Comparison of ENCODE assay signal across 3 worm cellular contexts in the genomic region with DNA sequence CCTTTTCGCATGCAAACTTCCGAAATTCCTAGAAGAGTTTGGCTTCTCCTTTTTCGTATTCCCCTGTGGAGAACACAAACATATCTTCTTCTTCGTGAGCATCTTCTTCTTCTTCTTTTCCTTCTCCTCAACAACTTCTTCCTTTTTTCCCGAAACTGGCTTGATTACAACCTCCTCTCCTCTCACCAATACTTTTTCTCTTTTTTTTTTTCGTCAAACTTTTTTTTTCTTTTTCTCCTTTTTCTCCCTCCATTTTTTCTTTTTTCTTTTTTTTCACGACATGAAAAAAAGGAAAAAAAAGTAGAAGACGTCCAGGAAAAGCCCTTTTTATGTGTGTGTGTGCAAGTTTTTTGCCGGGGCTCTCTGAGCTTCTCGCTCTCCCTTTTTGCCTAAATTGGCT.
TF ChIP-seq lines count a peak whose summit lies in the region.

No protein-coding gene starts in this region.

TF ChIP-seq in whole organism, L1 larva, 84 proteins besides CTCF, POLR2A, EP300 and RAD21 (continued from another document):
- TF ChIP-seq nhr-19 (GFP tag; conservative IDR thresholded peaks at IDR 0.05; lab: Robert Waterston, UW), result no peak
- TF ChIP-seq nhr-71 (tag; optimal IDR thresholded peaks at IDR 0.05; lab: Kevin White, UChicago), result peak; percentile 47
- 0 out of 2 replicates have a peak, but pooled peaks have one; percentile 20 for TF ChIP-seq mab-9 (GFP tag; IDR thresholded peaks at IDR 0.05; lab: Robert Waterston, UW)
- TF ChIP-seq lsy-2 (tag; optimal IDR thresholded peaks at IDR 0.05; lab: Kevin White, UChicago), result peak; percentile 24 to 48

TF ChIP-seq in whole organism, L2 larva, 48 proteins besides CTCF, POLR2A, EP300 and RAD21 (continued from another document):
- no peak for TF ChIP-seq egl-27 (tag; optimal IDR thresholded peaks at IDR 0.05; lab: Kevin White, UChicago)
- peak; percentile 3 for TF ChIP-seq sem-4 (tag; optimal IDR thresholded peaks at IDR 0.05; lab: Kevin White, UChicago)
- no peak for TF ChIP-seq gmeb-1 (tag; optimal IDR thresholded peaks at IDR 0.05; lab: Kevin White, UChicago)
- TF ChIP-seq R02D3.7 (tag; optimal IDR thresholded peaks at IDR 0.05; lab: Kevin White, UChicago), result no peak
- no peak for TF ChIP-seq ZK546.5 (tag; optimal IDR thresholded peaks at IDR 0.05; lab: Kevin White, UChicago)
- TF ChIP-seq ztf-1 (GFP tag; conservative IDR thresholded peaks at IDR 0.05; lab: Robert Waterston, UW), result no peak
- TF ChIP-seq ceh-82 (tag; optimal IDR thresholded peaks at IDR 0.05; lab: Kevin White, UChicago), result no peak
- TF ChIP-seq unc-55 (GFP tag; optimal IDR thresholded peaks at IDR 0.05; lab: Kevin White, UChicago), result peak; percentile 84
- no peak for TF ChIP-seq skn-1 (tag; optimal IDR thresholded peaks at IDR 0.05; lab: Kevin White, UChicago)
- TF ChIP-seq lin-39 (tag; optimal IDR thresholded peaks at IDR 0.05; lab: Kevin White, UChicago), result no peak
- TF ChIP-seq fos-1 (tag; optimal IDR thresholded peaks at IDR 0.05; lab: Kevin White, UChicago), result no peak
- no peak for TF ChIP-seq mab-5 (tag; optimal IDR thresholded peaks at IDR 0.05; lab: Kevin White, UChicago)
- TF ChIP-seq ztf-11 (tag; optimal IDR thresholded peaks at IDR 0.05; lab: Kevin White, UChicago), result no peak
- no peak for TF ChIP-seq nhr-237 (tag; optimal IDR thresholded peaks at IDR 0.05; lab: Kevin White, UChicago)
- TF ChIP-seq sma-9 (GFP tag; optimal IDR thresholded peaks at IDR 0.05; lab: Kevin White, UChicago), result no peak
- no peak for TF ChIP-seq sma-9 (tag; optimal IDR thresholded peaks at IDR 0.05; lab: Kevin White, UChicago)
- no peak for TF ChIP-seq snpc-4 (tag; optimal IDR thresholded peaks at IDR 0.05; lab: Kevin White, UChicago)
- no peak for TF ChIP-seq blmp-1 (tag; optimal IDR thresholded peaks at IDR 0.05; lab: Kevin White, UChicago; ENCODE audit: insufficient read depth)
- TF ChIP-seq nhr-129 (tag; optimal IDR thresholded peaks at IDR 0.05; lab: Kevin White, UChicago), result peak; percentile 8
- TF ChIP-seq lsy-2 (tag; optimal IDR thresholded peaks at IDR 0.05; lab: Kevin White, UChicago), result peak in 1 of 2 experiments; percentile 54
- no peak for TF ChIP-seq unc-39 (tag; optimal IDR thresholded peaks at IDR 0.05; lab: Kevin White, UChicago)
- no peak for TF ChIP-seq ama-1 (optimal IDR thresholded peaks at IDR 0.05; lab: Kevin White, UChicago)

TF ChIP-seq in whole organism, L4 larva, 104 proteins besides CTCF, POLR2A, EP300 and RAD21 (continued from another document):
- TF ChIP-seq mep-1 (tag; optimal IDR thresholded peaks at IDR 0.05; lab: Kevin White, UChicago) (peak; percentile 34), mes-2 (tag; optimal IDR thresholded peaks at IDR 0.05; lab: Kevin White, UChicago; ENCODE audit: poor library complexity, severe bottlenecking) (peak; percentile 17), rbr-2 (tag; optimal IDR thresholded peaks at IDR 0.05; lab: Kevin White, UChicago) (peak; percentile 19)
